Worm (Caenorhabditis elegans): ENCODE measurements around the gene T10B10.9.

The T10B10.9 gene

ce11 chrX:15146415-15147210, 17.6 kb upstream of the T10B10.9 start (continued):
- peak; percentile 61 for TF ChIP-seq nhr-90 (tag; optimal IDR thresholded peaks at IDR 0.05)
- TF ChIP-seq Y95B8A.8 (GFP tag; IDR thresholded peaks at IDR 0.05), result 0 out of 2 replicates have a peak, but pooled peaks have one; percentile 47
- peak in 1 of 2 experiments; percentile 60 for TF ChIP-seq rec-8 (tag; optimal IDR thresholded peaks at IDR 0.05)
- no peak for TF ChIP-seq lsy-27 (tag; optimal IDR thresholded peaks at IDR 0.05; ENCODE audit: borderline replicate concordance, insufficient read depth)
- TF ChIP-seq Y56A3A.18 (GFP tag; IDR thresholded peaks at IDR 0.05), result peak; percentile 80
- no peak for TF ChIP-seq ama-1 (optimal IDR thresholded peaks at IDR 0.05)
- TF ChIP-seq ama-1 (GFP tag; optimal IDR thresholded peaks at IDR 0.05), result peak in 1 of 2 experiments; percentile 68
- TF ChIP-seq lin-26 (GFP tag; IDR thresholded peaks at IDR 0.05), result peak; percentile 92
- peak; percentile 96 for TF ChIP-seq tbp1 (GFP tag; optimal IDR thresholded peaks at IDR 0.05)
- peak; percentile 74 for TF ChIP-seq pbrm-1 (GFP tag; IDR thresholded peaks at IDR 0.05)
- TF ChIP-seq chd-7 (tag; optimal IDR thresholded peaks at IDR 0.05), result no peak
- peak; percentile 84 for TF ChIP-seq die-1 (tag; optimal IDR thresholded peaks at IDR 0.05)
- peak; percentile 64 for TF ChIP-seq ztf-18 (tag; optimal IDR thresholded peaks at IDR 0.05)
- TF ChIP-seq Y79H2A.3 (GFP tag; conservative IDR thresholded peaks at IDR 0.05), result no peak
- peak; percentile 38 for TF ChIP-seq attf-5 (GFP tag; optimal IDR thresholded peaks at IDR 0.05)
- 0 out of 2 replicates have a peak, but pooled peaks have one; percentile 19 for TF ChIP-seq rcor-1 (GFP tag; IDR thresholded peaks at IDR 0.05)
- TF ChIP-seq B0261.1 (tag; optimal IDR thresholded peaks at IDR 0.05), result peak; percentile 82
- 0 out of 2 replicates have a peak, but pooled peaks have one; percentile 34 for TF ChIP-seq hmg-20 (GFP tag; IDR thresholded peaks at IDR 0.05)
- peak; percentile 64 for TF ChIP-seq him-1 (tag; optimal IDR thresholded peaks at IDR 0.05)
- peak; percentile 65 for TF ChIP-seq dox-1 (GFP tag; IDR thresholded peaks at IDR 0.05)
- TF ChIP-seq F49E8.2 (tag; optimal IDR thresholded peaks at IDR 0.05; ENCODE audit: insufficient read depth), result peak; percentile 26
- TF ChIP-seq F22D6.2 (tag; optimal IDR thresholded peaks at IDR 0.05), result no peak
- peak; percentile 60; the same call in 1 of the 2 replicates for TF ChIP-seq hmg-1.2 (GFP tag; IDR thresholded peaks at IDR 0.05)
- peak; percentile 41 for TF ChIP-seq madf-10 (tag; optimal IDR thresholded peaks at IDR 0.05)
- TF ChIP-seq hlh-12 (tag; optimal IDR thresholded peaks at IDR 0.05), result no peak
- no peak for TF ChIP-seq hrde-1 (tag; optimal IDR thresholded peaks at IDR 0.05; ENCODE audit: borderline replicate concordance)
- TF ChIP-seq snpc-1.1 (tag; optimal IDR thresholded peaks at IDR 0.05; ENCODE audit: insufficient read depth), result peak; percentile 65
- TF ChIP-seq nhr-80 (tag; optimal IDR thresholded peaks at IDR 0.05), result peak; percentile 25

ce11 chrX:15147640-15148039, 16.6 kb upstream of the T10B10.9 start, which contains the start of gene unc-7:
unc-7 (minus strand) TSS chrX:15147740.
- no peak for TF ChIP-seq F22D6.2 (tag; optimal IDR thresholded peaks at IDR 0.05)

DNA sequence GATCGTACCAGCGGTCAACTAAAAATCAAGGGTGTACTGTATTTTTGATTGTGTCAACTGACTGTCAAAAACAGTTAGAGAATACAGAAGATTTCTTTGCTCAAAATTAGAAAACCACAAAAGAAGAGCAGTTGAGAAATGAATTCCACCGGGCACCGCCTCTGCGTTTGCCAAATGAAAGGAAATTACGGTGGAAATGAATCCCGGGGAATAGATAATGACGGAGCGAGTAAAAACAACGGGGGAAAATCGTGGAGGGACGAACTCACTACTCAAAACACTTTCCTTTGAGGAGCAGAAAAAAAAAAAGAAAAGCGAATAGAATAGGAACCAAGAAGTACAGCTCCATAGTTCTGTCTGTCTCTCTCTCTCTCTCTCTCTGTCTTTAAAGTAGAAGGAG, 15.8 kb upstream of the T10B10.9 start:
- TF ChIP-seq ztf-28 (GFP tag; IDR thresholded peaks at IDR 0.05) (no peak), F22D6.2 (tag; optimal IDR thresholded peaks at IDR 0.05) (no peak), lin-40 (tag; optimal IDR thresholded peaks at IDR 0.05) (no peak), let-607 (tag; optimal IDR thresholded peaks at IDR 0.05) (no peak), F37B4.10 (GFP tag; IDR thresholded peaks at IDR 0.05) (no peak), tlf-1 (GFP tag; optimal IDR thresholded peaks at IDR 0.05) (no peak), nhr-80 (tag; optimal IDR thresholded peaks at IDR 0.05) (no peak), tbp1 (GFP tag; optimal IDR thresholded peaks at IDR 0.05) (no peak)
